Fruit fly (Drosophila melanogaster) Kc167 (cell line): Measurements from ENCODE around the gene CG43078.

ENCODE experiments used
- Myc ChIP-seq: fragments of >200 bp; optimal IDR thresholded peaks from 2 replicates; lab custom pipeline; 2017; ENCODE audit warnings: missing external identifiers
- Sin3A ChIP-seq: fragments of >200 bp; optimal IDR thresholded peaks from 2 replicates; lab custom pipeline; 2018; ENCODE audit warnings: missing external identifiers
- h ChIP-seq: fragments of >200 bp; optimal IDR thresholded peaks from 3 replicates; lab custom pipeline; 2018; ENCODE audit warnings: missing external identifiers
- insv ChIP-seq: fragments of >200 bp; optimal IDR thresholded peaks from 3 replicates; lab custom pipeline; 2018; ENCODE audit warnings: missing external identifiers
- psq ChIP-seq: fragments of >200 bp; optimal IDR thresholded peaks from 2 replicates; lab custom pipeline; 2017; ENCODE audit warnings: missing external identifiers
- ttk ChIP-seq: sonication (Bioruptor generic); optimal IDR thresholded peaks from 2 replicates; lab custom pipeline; 2017; ENCODE audit warnings: missing external identifiers

DNA sequence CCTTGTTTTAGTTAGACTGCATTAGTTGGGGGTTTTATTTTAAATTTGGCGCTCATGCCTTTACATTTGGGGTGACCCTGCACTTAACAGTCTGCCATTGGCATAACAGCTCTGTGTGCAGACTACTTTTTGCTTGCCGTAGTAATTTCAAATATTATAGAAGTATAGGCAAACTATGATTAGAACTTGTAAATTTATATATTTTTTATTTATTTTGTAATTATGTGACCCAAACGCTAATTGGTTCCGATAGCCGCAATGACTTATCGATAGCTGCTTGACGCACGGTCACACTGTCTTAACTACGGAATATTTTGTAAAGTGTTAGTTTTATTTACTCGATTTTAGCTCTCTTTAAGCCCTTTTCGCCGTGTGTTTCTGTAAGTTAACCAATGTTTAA, 31.9 kb upstream of the CG43078 start, which contains the start of gene rhea:
- no peak for TF ChIP-seq psq (lab: Kevin White, UChicago)
- TF ChIP-seq h (lab: Kevin White, UChicago): no peak
- no peak for TF ChIP-seq Sin3A (lab: Kevin White, UChicago)
- no peak for TF ChIP-seq insv
- TF ChIP-seq Myc (lab: Kevin White, UChicago): no peak
- no peak for TF ChIP-seq ttk
